Fruit fly (Drosophila melanogaster): Measurements from ENCODE around the gene Spn77Bb.

The Spn77Bb gene

dm6 chr3L:20317751-20318150 is 3.0 kb upstream of the Spn77Bb start:
- TF ChIP-seq CG17801 (GFP tag; optimal IDR thresholded peaks at IDR 0.05; ENCODE audit: partially characterized antibody) = no peak

- no peak for TF ChIP-seq CG17801 (GFP tag; optimal IDR thresholded peaks at IDR 0.05; ENCODE audit: partially characterized antibody)
Measured at dm6 chr3L:20320044-20320443, 708 bp upstream of the Spn77Bb start.

- no peak for TF ChIP-seq CG17801 (GFP tag; optimal IDR thresholded peaks at IDR 0.05; ENCODE audit: partially characterized antibody)
Measured at dm6 chr3L:20342334-20342733, 21.6 kb downstream of the Spn77Bb start, which contains the start of gene Spn77Bc. Gene Spn77Bc (plus strand): TSS chr3L:20342634.

dm6 chr3L:20347762-20348580 is 27.2 kb downstream of the Spn77Bb start, which contains the start of the genes Rbbp5 and eRF1:
Gene Rbbp5 (minus strand): TSS chr3L:20347942.
Gene eRF1 (plus strand): TSS chr3L:20348355.
- TF ChIP-seq CG17801 (GFP tag; optimal IDR thresholded peaks at IDR 0.05; ENCODE audit: partially characterized antibody) = peak; percentile 78

dm6 chr3L:20348581-20349093 is 27.9 kb downstream of the Spn77Bb start:
- TF ChIP-seq CG17801 (GFP tag; optimal IDR thresholded peaks at IDR 0.05; ENCODE audit: partially characterized antibody) = no peak

dm6 chr3L:20349333-20349924 is 28.7 kb downstream of the Spn77Bb start:
- TF ChIP-seq CG17801 (GFP tag; optimal IDR thresholded peaks at IDR 0.05; ENCODE audit: partially characterized antibody) = no peak

dm6 chr3L:20353149-20353548 is 32.4 kb downstream of the Spn77Bb start, which contains the start of gene CG5618:
Gene CG5618 (plus strand): TSS chr3L:20353449.
- TF ChIP-seq CG17801 (GFP tag; optimal IDR thresholded peaks at IDR 0.05; ENCODE audit: partially characterized antibody) = no peak

- TF ChIP-seq CG17801 (GFP tag; optimal IDR thresholded peaks at IDR 0.05; ENCODE audit: partially characterized antibody) = no peak
Measured at dm6 chr3L:20353726-20354332, 33.1 kb downstream of the Spn77Bb start.

- no peak for TF ChIP-seq CG17801 (GFP tag; optimal IDR thresholded peaks at IDR 0.05; ENCODE audit: partially characterized antibody)
Measured at dm6 chr3L:20354363-20354762, 33.6 kb downstream of the Spn77Bb start.

- TF ChIP-seq CG17801 (GFP tag; optimal IDR thresholded peaks at IDR 0.05; ENCODE audit: partially characterized antibody) = no peak
Measured at dm6 chr3L:20354872-20355271, 34.1 kb downstream of the Spn77Bb start.

dm6 chr3L:20356613-20357012 is 35.9 kb downstream of the Spn77Bb start, which contains the start of gene kin17:
Gene kin17 (plus strand): TSS chr3L:20356807.
- TF ChIP-seq CG17801 (GFP tag; optimal IDR thresholded peaks at IDR 0.05; ENCODE audit: partially characterized antibody) = no peak

dm6 chr3L:20358212-20358611 is 37.5 kb downstream of the Spn77Bb start, which contains the start of gene CG5665:
Gene CG5665 (plus strand): TSS chr3L:20358512.
- no peak for TF ChIP-seq CG17801 (GFP tag; optimal IDR thresholded peaks at IDR 0.05; ENCODE audit: partially characterized antibody)

- TF ChIP-seq CG17801 (GFP tag; optimal IDR thresholded peaks at IDR 0.05; ENCODE audit: partially characterized antibody) = no peak
Measured at dm6 chr3L:20361389-20361788, 40.6 kb downstream of the Spn77Bb start, which contains the start of gene Prim2. Gene Prim2 (minus strand): TSS chr3L:20361585.

dm6 chr3L:20366074-20366473 is 45.3 kb downstream of the Spn77Bb start:
- no peak for TF ChIP-seq CG17801 (GFP tag; optimal IDR thresholded peaks at IDR 0.05; ENCODE audit: partially characterized antibody)

- no peak for TF ChIP-seq CG17801 (GFP tag; optimal IDR thresholded peaks at IDR 0.05; ENCODE audit: partially characterized antibody)
Measured at dm6 chr3L:20366674-20367372, 46.1 kb downstream of the Spn77Bb start, which contains the start of the genes Toll-9 and in. Gene Toll-9 (minus strand): TSS chr3L:20366724. Gene in (plus strand): TSS chr3L:20367198.

Measured in ovary, adult (tissue).